Fruit fly (Drosophila melanogaster): ENCODE data around the gene Amt.
A peak's percentile ranks its signal among the peaks of the same experiment; 100 is the strongest.

The Amt gene

dm6 chr3R:15289828-15290641, 41.1 kb upstream of the Amt start:
- no peak for TF ChIP-seq Ets96B (tag; optimal IDR thresholded peaks at IDR 0.05)
- TF ChIP-seq eg (GFP tag; IDR thresholded peaks at IDR 0.05), result no peak
- no peak for TF ChIP-seq CG11902 (GFP tag; optimal IDR thresholded peaks at IDR 0.05)
- no peak for TF ChIP-seq CG9139 (GFP tag; optimal IDR thresholded peaks at IDR 0.05)
- no peak for TF ChIP-seq Sox14 (GFP tag; optimal IDR thresholded peaks at IDR 0.05)
- TF ChIP-seq Ets21C (GFP tag; optimal IDR thresholded peaks at IDR 0.05), result no peak
- TF ChIP-seq svp (GFP tag), result peak; percentile 34
- TF ChIP-seq fkh (GFP tag; optimal IDR thresholded peaks at IDR 0.05), result peak; percentile 70
- no peak for TF ChIP-seq Eip75B (GFP tag; optimal IDR thresholded peaks at IDR 0.05)
- no peak for TF ChIP-seq Sox15 (GFP tag; optimal IDR thresholded peaks at IDR 0.05)
- TF ChIP-seq OdsH (GFP tag; optimal IDR thresholded peaks at IDR 0.05), result no peak
- TF ChIP-seq CG4318 (GFP tag; optimal IDR thresholded peaks at IDR 0.05), result no peak
- no peak for TF ChIP-seq acj6 (GFP tag; optimal IDR thresholded peaks at IDR 0.05)
- no peak for TF ChIP-seq fd85E (GFP tag; optimal IDR thresholded peaks at IDR 0.05)
- no peak for TF ChIP-seq cyc (GFP tag; optimal IDR thresholded peaks at IDR 0.05)
- peak; percentile 15 for TF ChIP-seq CG1621 (tag; optimal IDR thresholded peaks at IDR 0.05)
- TF ChIP-seq CG6163 (GFP tag; IDR thresholded peaks at IDR 0.05), result no peak
- no peak for TF ChIP-seq CG11294 (GFP tag; IDR thresholded peaks at IDR 0.05)
- peak; percentile 47 for TF ChIP-seq vri (GFP tag; optimal IDR thresholded peaks at IDR 0.05)
- no peak for TF ChIP-seq Met (GFP tag; optimal IDR thresholded peaks at IDR 0.05)
- no peak for TF ChIP-seq CG8119 (GFP tag; IDR thresholded peaks at IDR 0.05)
- no peak for TF ChIP-seq CG3032 (tag; optimal IDR thresholded peaks at IDR 0.05)

dm6 chr3R:15288802-15289201, 39.9 kb upstream of the Amt start:
- TF ChIP-seq dsx (GFP tag; optimal IDR thresholded peaks at IDR 0.05; ENCODE audit: poor library complexity, severe bottlenecking) (no peak), Lpt (GFP tag; optimal IDR thresholded peaks at IDR 0.05) (no peak), vri (GFP tag; optimal IDR thresholded peaks at IDR 0.05) (no peak), Hr38 (GFP tag; optimal IDR thresholded peaks at IDR 0.05) (no peak), Hr39 (GFP tag; optimal IDR thresholded peaks at IDR 0.05) (no peak), CG8319 (GFP tag; optimal IDR thresholded peaks at IDR 0.05) (no peak), CG11294 (GFP tag; IDR thresholded peaks at IDR 0.05) (no peak)

dm6 chr3R:15287763-15288162, 38.8 kb upstream of the Amt start:
- no peak for TF ChIP-seq Gug (GFP tag; IDR thresholded peaks at IDR 0.05)
- TF ChIP-seq Hr39 (GFP tag; optimal IDR thresholded peaks at IDR 0.05), result peak; percentile 5
- TF ChIP-seq CG3032 (tag; optimal IDR thresholded peaks at IDR 0.05), result peak; percentile 1
- TF ChIP-seq Lpt (GFP tag; optimal IDR thresholded peaks at IDR 0.05), result no peak
- no peak for TF ChIP-seq vri (GFP tag; optimal IDR thresholded peaks at IDR 0.05)
- peak; percentile 14 for TF ChIP-seq esn (GFP tag; optimal IDR thresholded peaks at IDR 0.05)
- peak; percentile 4 for TF ChIP-seq Sox14 (GFP tag; optimal IDR thresholded peaks at IDR 0.05)
- TF ChIP-seq Sox102F (GFP tag; optimal IDR thresholded peaks at IDR 0.05), result no peak
- no peak for TF ChIP-seq ss (GFP tag; optimal IDR thresholded peaks at IDR 0.05)
- TF ChIP-seq Eip78C (GFP tag), result peak; percentile 0
- no peak for TF ChIP-seq CG8319 (GFP tag; optimal IDR thresholded peaks at IDR 0.05)

- no peak for TF ChIP-seq CG6854 (GFP tag; optimal IDR thresholded peaks at IDR 0.05)
- peak; percentile 31 for TF ChIP-seq CG6276 (GFP tag; optimal IDR thresholded peaks at IDR 0.05)
These were observed 37.7 kb upstream of the Amt start for dm6 chr3R:15286693-15287041.

Data from whole organism, prepupa.